Worm (Caenorhabditis elegans) whole organism, L4/young adult: ENCODE measurements around the gene ncx-7.

Experiments
- W03F9.2 ChIP-seq: fragments of 150-350 bp; optimal IDR thresholded peaks from 2 replicates; lab custom pipeline; 2014; ENCODE audit warnings: missing biosample characterization, missing genetic modification characterization
- dao-5 ChIP-seq: sonication (generic microtip); optimal IDR thresholded peaks from 2 replicates; lab custom pipeline; 2016; ENCODE audit warnings: missing genotype, missing genetic modification characterization, moderate library complexity, missing compliant biosample characterization
- him-1 ChIP-seq: sonication (generic microtip); optimal IDR thresholded peaks from 2 replicates; lab custom pipeline; 2016; ENCODE audit warnings: missing genotype, missing genetic modification reagents, missing genetic modification characterization, missing compliant biosample characterization

DNA sequence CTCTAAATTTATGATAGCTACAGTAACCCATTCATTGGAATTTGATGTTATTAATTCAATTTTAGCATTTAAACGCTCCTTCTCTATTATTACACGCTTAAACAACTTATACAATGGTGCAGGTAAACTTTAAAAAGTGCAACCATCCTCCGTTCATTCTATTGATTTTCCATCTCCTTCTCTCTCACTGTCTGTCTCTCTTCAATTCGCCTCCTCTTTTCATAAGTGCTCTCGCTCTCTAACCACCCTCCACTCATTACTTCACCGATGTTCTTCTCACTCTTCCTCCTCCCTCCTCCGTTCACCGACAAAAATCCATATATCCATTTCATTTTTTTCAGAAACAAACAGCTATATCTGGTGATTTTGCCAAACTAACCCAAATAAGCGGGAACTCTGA is 46.1 kb upstream of the ncx-7 start, which contains the start of gene cbp-1:
- TF ChIP-seq him-1 (tag; lab: Kevin White, UChicago) (no peak), W03F9.2 (no peak), dao-5 (tag; lab: Kevin White, UChicago) (no peak)
